Fruit fly (Drosophila melanogaster) whole organism, embryonic: ENCODE results near the gene CG17249.

Experiments used
- Ada2b ChIP-seq: fragments of 200-800 bp; sonication (Bioruptor generic); IDR thresholded peaks from 2 replicates; pipeline ENCODE4 v1.3.6; 2022; ENCODE audit warnings: missing biosample characterization, missing genetic modification characterization
- B-H1 ChIP-seq: fragments of 200-800 bp; sonication (Bioruptor generic); IDR thresholded peaks from 3 replicates; pipeline ENCODE4 v1.3.6; 2022; ENCODE audit warnings: missing biosample characterization, missing genetic modification characterization
- Blimp-1 ChIP-seq: fragments of 200-800 bp; sonication (Bioruptor generic); optimal IDR thresholded peaks from 3 replicates; lab custom pipeline; 2018; ENCODE audit warnings: missing biosample characterization, missing genetic modification characterization, mild to moderate bottlenecking, moderate library complexity, missing genetic modification reagents
- CG10209 ChIP-seq: fragments of 200-800 bp; sonication (Bioruptor generic); optimal IDR thresholded peaks from 3 replicates; lab custom pipeline; 2017; ENCODE audit warnings: missing biosample characterization, mild to moderate bottlenecking, missing genetic modification characterization, missing genetic modification reagents
- CG10321 ChIP-seq: fragments of 200-800 bp; sonication (Bioruptor generic); IDR thresholded peaks from 2 replicates; pipeline ENCODE4 v1.3.6; 2022; ENCODE audit warnings: missing biosample characterization, missing genetic modification characterization
- CG11560 ChIP-seq: fragments of 200-800 bp; sonication (Bioruptor generic); IDR thresholded peaks from 3 replicates; pipeline ENCODE4 v1.3.6; 2022; ENCODE audit warnings: missing biosample characterization, missing genetic modification characterization
- CG12104 ChIP-seq: fragments of 200-800 bp; sonication (Bioruptor generic); optimal IDR thresholded peaks from 3 replicates; lab custom pipeline; 2016; ENCODE audit warnings: missing biosample characterization, missing genetic modification characterization
- CG12236 ChIP-seq: fragments of 200-800 bp; sonication (Bioruptor generic); optimal IDR thresholded peaks from 2 replicates; lab custom pipeline; 2016; ENCODE audit warnings: missing biosample characterization, missing genetic modification characterization
- CG12769 ChIP-seq: fragments of 200-800 bp; sonication (Bioruptor generic); optimal IDR thresholded peaks from 2 replicates; lab custom pipeline; 2019; ENCODE audit warnings: missing biosample characterization, mild to moderate bottlenecking, missing genetic modification characterization, moderate library complexity
- CG14667 ChIP-seq: fragments of 200-800 bp; sonication (Bioruptor generic); IDR thresholded peaks from 2 replicates; pipeline ENCODE4 v1.3.6; 2022; ENCODE audit warnings: missing biosample characterization, missing genetic modification characterization
- CG15696 ChIP-seq: fragments of 200-800 bp; sonication (Bioruptor generic); optimal IDR thresholded peaks from 2 replicates; lab custom pipeline; 2019; ENCODE audit warnings: missing biosample characterization, mild to moderate bottlenecking, missing genetic modification characterization, moderate library complexity
- CG1602 ChIP-seq: fragments of 200-800 bp; sonication (Bioruptor generic); optimal IDR thresholded peaks from 3 replicates; lab custom pipeline; 2016; ENCODE audit warnings: missing biosample characterization, missing genetic modification characterization
- CG16863 ChIP-seq: fragments of 200-800 bp; sonication (Bioruptor generic); optimal IDR thresholded peaks from 3 replicates; lab custom pipeline; 2016; ENCODE audit warnings: missing biosample characterization, missing genetic modification characterization
- CG17186 ChIP-seq: fragments of 200-800 bp; sonication (Bioruptor generic); optimal IDR thresholded peaks from 3 replicates; lab custom pipeline; 2017; ENCODE audit warnings: missing biosample characterization, missing genetic modification reagents, missing genetic modification characterization
- CG17829 ChIP-seq: fragments of 200-800 bp; optimal IDR thresholded peaks from 2 replicates; lab custom pipeline; 2019; ENCODE audit warnings: missing biosample characterization, mild to moderate bottlenecking, missing genetic modification characterization, moderate library complexity
- CG30431 ChIP-seq: fragments of 200-800 bp; sonication (Bioruptor generic); optimal IDR thresholded peaks from 2 replicates; lab custom pipeline; 2017; ENCODE audit warnings: missing biosample characterization, missing genetic modification characterization
- CG34224 ChIP-seq: fragments of 200-800 bp; sonication (Bioruptor generic); IDR thresholded peaks from 3 replicates; pipeline ENCODE4 v1.3.6; 2022; ENCODE audit warnings: missing biosample characterization, missing genetic modification characterization; ENCODE audit not compliant: partially characterized antibody
- CG6175 ChIP-seq: fragments of 200-800 bp; sonication (Bioruptor generic); IDR thresholded peaks from 3 replicates; pipeline ENCODE4 v1.3.6; 2022; ENCODE audit warnings: missing biosample characterization, missing genetic modification characterization
- CG7556 ChIP-seq: fragments of 200-800 bp; sonication (Bioruptor generic); optimal IDR thresholded peaks from 2 replicates; lab custom pipeline; 2017; ENCODE audit warnings: missing biosample characterization, mild to moderate bottlenecking, missing genetic modification characterization
- CG9609 ChIP-seq: fragments of 200-800 bp; sonication (Bioruptor generic); optimal IDR thresholded peaks from 3 replicates; lab custom pipeline; 2016; ENCODE audit warnings: missing biosample characterization, missing genetic modification characterization
- CG9727 ChIP-seq: fragments of 200-800 bp; sonication (Bioruptor generic); optimal IDR thresholded peaks from 3 replicates; lab custom pipeline; 2017; ENCODE audit warnings: missing biosample characterization, mild to moderate bottlenecking, missing genetic modification characterization
- CG9932 ChIP-seq: fragments of 200-800 bp; sonication (Bioruptor generic); IDR thresholded peaks from 2 replicates; pipeline ENCODE4 v1.3.6; 2022; ENCODE audit warnings: missing biosample characterization, missing genetic modification characterization
- Dbx ChIP-seq: fragments of 200-800 bp; sonication (Bioruptor generic); IDR thresholded peaks from 3 replicates; pipeline ENCODE4 v1.3.6; 2022; ENCODE audit warnings: missing biosample characterization, missing genetic modification characterization
- Dip3 ChIP-seq: fragments of 200-800 bp; sonication (Bioruptor generic); optimal IDR thresholded peaks from 3 replicates; lab custom pipeline; 2016; ENCODE audit warnings: missing biosample characterization, missing genetic modification characterization
- Eip74EF ChIP-seq, 2 experiments: fragments of 200-800 bp in 1 of 2; fragments of >200 bp in 1 of 2; sonication (Bioruptor generic) in 1 of 2; optimal IDR thresholded peaks; 2 replicates each; lab custom pipeline; 2017 to 2019; ENCODE audit warnings: missing biosample characterization in 2 of 2, missing genetic modification characterization in 2 of 2, mild to moderate bottlenecking in 1 of 2, moderate library complexity in 1 of 2
- Fer1 ChIP-seq: fragments of 200-800 bp; sonication (Bioruptor generic); optimal IDR thresholded peaks from 2 replicates; lab custom pipeline; 2017; ENCODE audit warnings: missing biosample characterization, mild to moderate bottlenecking, missing genetic modification characterization
- GATAe ChIP-seq: fragments of 200-800 bp; sonication (Bioruptor generic); conservative IDR thresholded peaks from 2 replicates; pipeline ENCODE4 v1.3.6; 2022; ENCODE audit warnings: missing biosample characterization, missing genetic modification characterization
- Gsc ChIP-seq: fragments of 200-800 bp; sonication (Bioruptor generic); IDR thresholded peaks from 2 replicates; pipeline ENCODE4 v1.3.6; 2022; ENCODE audit warnings: missing biosample characterization, missing genetic modification characterization
- H2.0 ChIP-seq: fragments of 200-800 bp; sonication (Bioruptor generic); IDR thresholded peaks from 2 replicates; pipeline ENCODE4 v1.3.6; 2022; ENCODE audit warnings: missing biosample characterization, missing genetic modification characterization
- Kr ChIP-seq: fragments of 200-800 bp; sonication (Bioruptor generic); optimal IDR thresholded peaks from 2 replicates; lab custom pipeline; 2017; ENCODE audit warnings: missing biosample characterization, mild to moderate bottlenecking, missing genetic modification characterization
- Max ChIP-seq: fragments of 200-800 bp; sonication (Bioruptor generic); optimal IDR thresholded peaks from 2 replicates; lab custom pipeline; 2016; ENCODE audit warnings: missing biosample characterization, mild to moderate bottlenecking, missing genetic modification characterization
- Myb ChIP-seq: fragments of 200-800 bp; sonication (Bioruptor generic); optimal IDR thresholded peaks from 2 replicates; lab custom pipeline; 2016; ENCODE audit warnings: missing biosample characterization, missing genetic modification characterization
- Scr ChIP-seq: fragments of 200-800 bp; sonication (Bioruptor generic); IDR thresholded peaks from 2 replicates; pipeline ENCODE4 v1.3.6; 2022; ENCODE audit warnings: missing biosample characterization, missing genetic modification characterization; ENCODE audit not compliant: partially characterized antibody
- Sox102F ChIP-seq: fragments of 200-800 bp; sonication (Bioruptor generic); optimal IDR thresholded peaks from 2 replicates; lab custom pipeline; 2018; ENCODE audit warnings: missing biosample characterization, mild to moderate bottlenecking, missing genetic modification characterization, moderate library complexity
- Tbp ChIP-seq: fragments of >200 bp; optimal IDR thresholded peaks from 2 replicates; lab custom pipeline; 2018; ENCODE audit warnings: missing biosample characterization, missing genetic modification characterization
- YL-1 ChIP-seq: fragments of 200-800 bp; sonication (Bioruptor generic); optimal IDR thresholded peaks from 3 replicates; lab custom pipeline; 2017; ENCODE audit warnings: missing biosample characterization, mild to moderate bottlenecking, missing genetic modification characterization
- crc ChIP-seq: fragments of 200-800 bp; sonication (Bioruptor generic); optimal IDR thresholded peaks from 2 replicates; lab custom pipeline; 2016; ENCODE audit warnings: missing biosample characterization, missing genetic modification characterization
- cwo ChIP-seq: fragments of 200-800 bp; sonication (Bioruptor generic); optimal IDR thresholded peaks from 3 replicates; lab custom pipeline; 2017; ENCODE audit warnings: missing biosample characterization, missing genetic modification characterization, mild to moderate bottlenecking, moderate library complexity, missing genetic modification reagents
- eyg ChIP-seq: fragments of 200-800 bp; sonication (Bioruptor generic); optimal IDR thresholded peaks from 3 replicates; lab custom pipeline; 2016; ENCODE audit warnings: missing biosample characterization, missing genetic modification characterization
- ftz-f1 ChIP-seq: fragments of 200-800 bp; sonication (Bioruptor generic); optimal IDR thresholded peaks from 2 replicates; lab custom pipeline; 2016; ENCODE audit warnings: missing biosample characterization, missing genetic modification characterization
- gce ChIP-seq: fragments of 200-800 bp; sonication (Bioruptor generic); IDR thresholded peaks from 3 replicates; pipeline ENCODE4 v1.3.6; 2022; ENCODE audit warnings: missing biosample characterization, missing genetic modification characterization
- hkb ChIP-seq, 2 experiments: fragments of 200-800 bp in 1 of 2; fragments of >200 bp in 1 of 2; sonication (Bioruptor generic) in 1 of 2; IDR thresholded peaks in 1 of 2; optimal IDR thresholded peaks in 1 of 2; 2 replicates each; pipeline versions ENCODE4 v1.3.6 to Lab custom; 2017 to 2022; ENCODE audit warnings: missing biosample characterization in 1 of 2, missing genetic modification characterization in 1 of 2
- insv ChIP-seq, 2 experiments: fragments of 200-800 bp; sonication (Bioruptor generic); optimal IDR thresholded peaks; 3 replicates each; lab custom pipeline; 2016 to 2018; ENCODE audit warnings: missing biosample characterization in 2 of 2, missing genetic modification characterization in 2 of 2
- lilli ChIP-seq: fragments of 200-800 bp; sonication (Bioruptor generic); optimal IDR thresholded peaks from 3 replicates; lab custom pipeline; 2016; ENCODE audit warnings: missing biosample characterization, missing genetic modification characterization
- odd ChIP-seq: fragments of 200-800 bp; sonication (Bioruptor generic); optimal IDR thresholded peaks from 2 replicates; lab custom pipeline; 2017; ENCODE audit warnings: missing biosample characterization, mild to moderate bottlenecking, missing genetic modification characterization
- onecut ChIP-seq: fragments of 200-800 bp; sonication (Bioruptor generic); IDR thresholded peaks from 2 replicates; pipeline ENCODE4 v1.3.6; 2022; ENCODE audit warnings: missing biosample characterization, missing genetic modification characterization
- otp ChIP-seq: fragments of 200-800 bp; sonication (Bioruptor generic); IDR thresholded peaks from 3 replicates; pipeline ENCODE4, ENCODE4 v1.3.6; 2022; ENCODE audit warnings: missing biosample characterization, missing genetic modification characterization
- rib ChIP-seq: fragments of 200-800 bp; sonication (Bioruptor generic); IDR thresholded peaks from 2 replicates; pipeline ENCODE4 v1.3.6; 2022; ENCODE audit warnings: missing biosample characterization, missing genetic modification characterization
- sc ChIP-seq, 3 experiments: fragments of >200 bp in 2 of 3; fragments of 200-800 bp in 1 of 3; sonication (Bioruptor generic) in 1 of 3; optimal IDR thresholded peaks; 2 replicates in 2 of 3; 3 replicates in 1 of 3; lab custom pipeline; 2017; ENCODE audit warnings: mild to moderate bottlenecking in 1 of 3, missing biosample characterization in 1 of 3, missing genetic modification characterization in 1 of 3, missing genetic modification reagents in 1 of 3
- seq ChIP-seq: fragments of 200-800 bp; sonication (Bioruptor generic); IDR thresholded peaks from 2 replicates; pipeline ENCODE4 v1.3.6; 2022; ENCODE audit warnings: missing biosample characterization, missing genetic modification characterization
- unc-4 ChIP-seq: fragments of 200-800 bp; sonication (Bioruptor generic); IDR thresholded peaks from 2 replicates; pipeline ENCODE4 v1.3.6; 2022; ENCODE audit warnings: missing biosample characterization, missing genetic modification characterization; ENCODE audit not compliant: partially characterized antibody
- vfl ChIP-seq: fragments of 200-800 bp; sonication (Bioruptor generic); optimal IDR thresholded peaks from 2 replicates; lab custom pipeline; 2016; ENCODE audit warnings: missing biosample characterization, missing genetic modification characterization

The CG17249 gene

DNA sequence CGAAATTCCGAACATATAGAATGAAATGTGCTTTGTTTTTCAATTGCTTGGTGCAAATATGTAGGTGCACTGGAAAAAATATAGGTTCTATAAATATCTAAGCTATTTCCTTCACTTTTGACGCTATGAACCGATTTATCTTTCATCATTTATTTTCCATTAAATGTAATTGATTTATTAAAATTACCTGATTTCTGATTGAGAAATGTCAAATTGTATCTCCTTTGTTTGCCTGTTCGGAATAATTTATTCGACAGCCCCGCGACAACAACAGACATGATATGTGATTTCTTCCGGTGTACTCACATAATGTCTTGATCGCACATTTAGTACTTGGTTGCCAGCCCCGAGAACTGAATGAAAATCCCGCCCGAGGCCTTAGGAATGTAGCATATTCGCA lies 37.7 kb downstream of the CG17249 start (continued):
- TF ChIP-seq CG17186 = no peak
- no peak for TF ChIP-seq eyg
- TF ChIP-seq crc (GFP tag; lab: Kevin White, UChicago) = no peak
- no peak for TF ChIP-seq CG6175 (GFP tag; lab: Robert Waterston, UW)
- no peak for TF ChIP-seq insv (GFP tag; optimal IDR thresholded peaks at IDR 0.05; lab: Kevin White, UChicago)
- no peak for TF ChIP-seq onecut (GFP tag; lab: Robert Waterston, UW)
- TF ChIP-seq CG34224 (GFP tag; lab: Robert Waterston, UW) = no peak
- peak; percentile 68 for TF ChIP-seq CG9932 (GFP tag; lab: Robert Waterston, UW)
- no peak for TF ChIP-seq CG1602
- TF ChIP-seq Max = no peak
- peak; percentile 19 for TF ChIP-seq CG16863 (GFP tag; lab: Kevin White, UChicago)
- TF ChIP-seq CG12236 (GFP tag; lab: Kevin White, UChicago) = no peak
- TF ChIP-seq B-H1 (GFP tag; lab: Robert Waterston, UW) = no peak
- peak; percentile 37; the same call in 1 of the 2 replicates for TF ChIP-seq H2.0
- no peak for TF ChIP-seq Blimp-1
- TF ChIP-seq unc-4 = no peak
- TF ChIP-seq YL-1 (GFP tag; lab: Kevin White, UChicago) = no peak
- TF ChIP-seq CG15696 (tag; lab: Kevin White, UChicago) = no peak
- TF ChIP-seq CG10209 (GFP tag; lab: Kevin White, UChicago) = peak; percentile 34
- TF ChIP-seq CG30431 (GFP tag; lab: Kevin White, UChicago) = no peak
- TF ChIP-seq Ada2b (GFP tag; lab: Robert Waterston, UW) = no peak; the same call in 1 of the 2 replicates
- peak; percentile 10; the same call in 1 of the 2 replicates for TF ChIP-seq CG14667 (GFP tag; lab: Robert Waterston, UW)
- peak; percentile 32 for TF ChIP-seq cwo (GFP tag; lab: Kevin White, UChicago)
- TF ChIP-seq Dbx = peak; percentile 79
- TF ChIP-seq odd (GFP tag; lab: Kevin White, UChicago) = no peak
- peak; percentile 46 for TF ChIP-seq Dip3 (GFP tag; lab: Kevin White, UChicago)
- TF ChIP-seq CG11560 (tag; lab: Robert Waterston, UW) = peak; percentile 24; the same call in 1 of the 3 replicates
- TF ChIP-seq Gsc (GFP tag; lab: Robert Waterston, UW) = no peak
- TF ChIP-seq vfl (GFP tag; lab: Kevin White, UChicago) = no peak
- TF ChIP-seq gce (GFP tag; lab: Robert Waterston, UW) = no peak
- no peak for TF ChIP-seq Fer1 (GFP tag; lab: Kevin White, UChicago)
- peak; percentile 59 for TF ChIP-seq lilli (GFP tag; lab: Kevin White, UChicago)

DNA sequence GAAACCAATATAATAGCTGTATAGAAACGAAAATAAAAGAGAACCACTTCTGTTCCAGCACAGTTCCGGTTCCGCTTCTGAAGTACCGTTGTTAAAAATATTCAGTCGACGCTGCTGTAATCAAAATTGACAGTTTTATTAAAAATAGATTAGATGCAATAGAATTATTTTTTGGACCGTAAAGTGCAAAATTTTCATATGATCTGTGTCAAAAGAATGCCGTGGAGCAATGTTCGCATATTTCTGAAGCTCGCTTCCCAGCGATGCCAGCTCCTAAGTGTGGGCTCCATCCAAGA lies 44.5 kb downstream of the CG17249 start, which contains the start of the genes CG18170 and CG33791:
Gene CG18170 (plus strand): TSS at position 122 of the 296 bp plus-strand sequence.
Gene CG33791 (plus strand): TSS at position 122 of the 296 bp plus-strand sequence.
- no peak for TF ChIP-seq sc (optimal IDR thresholded peaks at IDR 0.05; lab: Kevin White, UChicago)
- TF ChIP-seq sc (GFP tag; optimal IDR thresholded peaks at IDR 0.05; lab: Kevin White, UChicago) = peak; percentile 1
- no peak for TF ChIP-seq ftz-f1
- no peak for TF ChIP-seq Sox102F (GFP tag; lab: Kevin White, UChicago)
- peak; percentile 8 for TF ChIP-seq hkb (optimal IDR thresholded peaks at IDR 0.05; lab: Kevin White, UChicago)
- no peak for TF ChIP-seq hkb (GFP tag; IDR thresholded peaks at IDR 0.05; lab: Robert Waterston, UW)
- TF ChIP-seq Eip74EF (GFP tag; optimal IDR thresholded peaks at IDR 0.05; lab: Kevin White, UChicago) = no peak
- TF ChIP-seq CG9727 (GFP tag; lab: Kevin White, UChicago) = peak; percentile 19
- no peak for TF ChIP-seq Tbp
- no peak for TF ChIP-seq GATAe (GFP tag; lab: Robert Waterston, UW)
- TF ChIP-seq CG17829 (tag; lab: Kevin White, UChicago) = no peak
- TF ChIP-seq Myb = no peak
- no peak for TF ChIP-seq seq (GFP tag; lab: Robert Waterston, UW)
- TF ChIP-seq CG12769 (tag; lab: Kevin White, UChicago) = no peak
- TF ChIP-seq CG7556 (GFP tag; lab: Kevin White, UChicago) = no peak
- TF ChIP-seq otp (GFP tag; lab: Robert Waterston, UW) = no peak
- TF ChIP-seq rib (GFP tag; lab: Robert Waterston, UW) = no peak
- TF ChIP-seq CG12104 (GFP tag; lab: Kevin White, UChicago) = no peak
- TF ChIP-seq Kr (GFP tag; lab: Kevin White, UChicago) = no peak
- no peak for TF ChIP-seq CG10321 (GFP tag; lab: Robert Waterston, UW)
- no peak for TF ChIP-seq CG9609 (GFP tag; lab: Kevin White, UChicago)
- TF ChIP-seq Scr = 0 out of 2 replicates have a peak, but pooled peaks have one; percentile 3
